Fruit fly (Drosophila melanogaster): ENCODE measurements around the gene Elo68beta.

The Elo68beta gene

dm6 chr3L:11096195-11096908 lies 5.1 kb downstream of the Elo68beta start, which contains the start of the genes CG46439, Iyd and CG33947 (continued):
- TF ChIP-seq crp (GFP tag; optimal IDR thresholded peaks at IDR 0.05) (peak; percentile 70 to 93), CG12155 (GFP tag; optimal IDR thresholded peaks at IDR 0.05) (no peak), Atf6 (GFP tag; IDR thresholded peaks at IDR 0.05) (peak; percentile 56), cas (GFP tag; IDR thresholded peaks at IDR 0.05) (no peak), chm (GFP tag; IDR thresholded peaks at IDR 0.05) (no peak; the same call in 1 of the 2 replicates), Sin3A (optimal IDR thresholded peaks at IDR 0.05) (no peak), gfzf (GFP tag; optimal IDR thresholded peaks at IDR 0.05) (no peak), CG12744 (GFP tag; optimal IDR thresholded peaks at IDR 0.05) (no peak), Dp (GFP tag; optimal IDR thresholded peaks at IDR 0.05) (peak; percentile 67), gce (GFP tag; IDR thresholded peaks at IDR 0.05) (0 out of 3 replicates have a peak, but pooled peaks have one; percentile 41), Dad (GFP tag; optimal IDR thresholded peaks at IDR 0.05) (no peak), MBD-R2 (GFP tag; IDR thresholded peaks at IDR 0.05) (peak; percentile 28; the same call in 1 of the 2 replicates), CG6689 (GFP tag; IDR thresholded peaks at IDR 0.05) (peak; percentile 24; the same call in 1 of the 2 replicates), MESR4 (GFP tag; optimal IDR thresholded peaks at IDR 0.05) (peak; percentile 37), exex (tag; optimal IDR thresholded peaks at IDR 0.05) (peak; percentile 32), ken (GFP tag; IDR thresholded peaks at IDR 0.05) (0 out of 3 replicates have a peak, but pooled peaks have one; percentile 19), nmo (GFP tag; optimal IDR thresholded peaks at IDR 0.05) (no peak), abd-A (tag; optimal IDR thresholded peaks at IDR 0.05) (peak; percentile 38), stwl (tag; optimal IDR thresholded peaks at IDR 0.05) (peak; percentile 70), CG13424 (tag; optimal IDR thresholded peaks at IDR 0.05) (no peak), eve (GFP tag; optimal IDR thresholded peaks at IDR 0.05) (no peak), CG1024 (GFP tag; IDR thresholded peaks at IDR 0.05) (no peak), Lpt (GFP tag; optimal IDR thresholded peaks at IDR 0.05) (no peak), Rfx (GFP tag; IDR thresholded peaks at IDR 0.05) (0 out of 2 replicates have a peak, but pooled peaks have one; percentile 28), scrt (GFP tag; optimal IDR thresholded peaks at IDR 0.05) (no peak), Med (GFP tag) (peak; percentile 89), CG9876 (GFP tag; optimal IDR thresholded peaks at IDR 0.05) (no peak), CG12071 (GFP tag; optimal IDR thresholded peaks at IDR 0.05) (no peak), CG31441 (GFP tag; IDR thresholded peaks at IDR 0.05) (no peak), dpn (GFP tag; optimal IDR thresholded peaks at IDR 0.05) (no peak), sd (tag; optimal IDR thresholded peaks at IDR 0.05) (no peak), CG15269 (tag; optimal IDR thresholded peaks at IDR 0.05) (peak; percentile 32), Oaz (GFP tag; IDR thresholded peaks at IDR 0.05) (no peak), corto (GFP tag; optimal IDR thresholded peaks at IDR 0.05) (peak; percentile 16), yki (optimal IDR thresholded peaks at IDR 0.05) (peak; percentile 52), sug (tag; optimal IDR thresholded peaks at IDR 0.05) (peak; percentile 11), unc-4 (GFP tag; IDR thresholded peaks at IDR 0.05; ENCODE audit: partially characterized antibody) (peak; percentile 40; the same call in 1 of the 2 replicates), nerfin-2 (GFP tag; IDR thresholded peaks at IDR 0.05; ENCODE audit: partially characterized antibody) (no peak), Nf-YC (tag; optimal IDR thresholded peaks at IDR 0.05) (peak; percentile 13), CG13287 (GFP tag; IDR thresholded peaks at IDR 0.05; ENCODE audit: partially characterized antibody) (peak; percentile 50), row (GFP tag; IDR thresholded peaks at IDR 0.05) (peak; percentile 35; the same call in 1 of the 3 replicates), Hmr (GFP tag; optimal IDR thresholded peaks at IDR 0.05) (no peak), pzg (GFP tag; optimal IDR thresholded peaks at IDR 0.05) (peak; percentile 37), CG4617 (GFP tag; optimal IDR thresholded peaks at IDR 0.05; ENCODE audit: borderline replicate concordance) (peak; percentile 8), CG17328 (GFP tag; IDR thresholded peaks at IDR 0.05) (no peak), Elba2 (GFP tag; optimal IDR thresholded peaks at IDR 0.05) (peak; percentile 24), pho (GFP tag; optimal IDR thresholded peaks at IDR 0.05) (no peak), PHDP (tag; optimal IDR thresholded peaks at IDR 0.05) (peak; percentile 12), CG14441 (GFP tag; IDR thresholded peaks at IDR 0.05) (peak; percentile 29; the same call in 1 of the 2 replicates)
